Worm (Caenorhabditis elegans): Measurements from ENCODE around the gene C56C10.7.

DNA sequence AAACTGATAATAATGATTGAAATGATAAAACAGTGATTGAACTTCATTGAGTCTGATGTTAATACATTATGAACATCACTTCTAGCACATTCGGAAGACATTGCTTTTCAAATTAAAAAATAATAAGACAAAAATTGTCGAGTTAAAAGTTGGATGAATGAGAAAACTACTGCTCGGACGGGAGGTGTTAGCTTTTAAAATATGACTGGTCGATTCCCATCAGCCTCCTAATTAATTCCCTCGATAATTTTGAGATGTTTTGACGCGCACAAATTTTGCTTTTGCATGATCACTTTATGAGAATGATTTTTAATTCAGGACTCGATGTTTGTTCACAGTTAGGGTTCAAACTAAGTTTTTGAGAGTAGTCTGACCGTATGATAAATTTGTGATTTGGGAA, 13.7 kb downstream of the C56C10.7 start, which contains the start of gene sra-28:
- TF ChIP-seq W03F9.2 (tag; optimal IDR thresholded peaks at IDR 0.05) (no peak), him-1 (tag; optimal IDR thresholded peaks at IDR 0.05) (no peak)
